Worm (Caenorhabditis elegans) whole organism, L1 larva: ENCODE results near the gene glr-2.

ENCODE experiments used
- C34B4.2 ChIP-seq: sonication (generic microtip); optimal IDR thresholded peaks from 2 replicates; lab custom pipeline; 2017; ENCODE audit warnings: mild to moderate bottlenecking, missing genetic modification characterization, missing compliant biosample characterization
- alr-1 ChIP-seq: fragments of 200-800 bp; sonication (Bioruptor generic); optimal IDR thresholded peaks from 2 replicates; lab custom pipeline; 2018; ENCODE audit warnings: borderline replicate concordance, mild to moderate bottlenecking, missing genetic modification characterization, missing compliant biosample characterization
- blmp-1 ChIP-seq: fragments of 150-350 bp; optimal IDR thresholded peaks from 2 replicates; lab custom pipeline; 2014; ENCODE audit warnings: missing biosample characterization, missing genetic modification characterization
- ceh-88 ChIP-seq: fragments of 200-800 bp; sonication (Bioruptor generic); IDR thresholded peaks from 2 replicates; pipeline ENCODE4 v1.3.6; 2022; ENCODE audit warnings: missing genetic modification characterization, missing compliant biosample characterization
- dpl-1 ChIP-seq, 3 experiments: fragments of 150-350 bp in 2 of 3; sonication (generic microtip) in 1 of 3; optimal IDR thresholded peaks; 2 replicates each; lab custom pipeline; 2014 to 2017; ENCODE audit warnings: missing biosample characterization in 3 of 3, missing genetic modification characterization in 3 of 3, missing genetic modification reagents in 3 of 3
- efl-1 ChIP-seq, 4 experiments: fragments of 150-350 bp; optimal IDR thresholded peaks in 3 of 4; peaks in 1 of 4; 1 replicate in 1 of 4; 2 replicates in 3 of 4; lab custom pipeline; 2014; ENCODE audit warnings: missing biosample characterization in 2 of 4, missing genetic modification characterization in 2 of 4, missing genetic modification reagents in 2 of 4
- efl-3 ChIP-seq: fragments of 200-800 bp; sonication (Bioruptor generic); optimal IDR thresholded peaks from 2 replicates; lab custom pipeline; 2018; ENCODE audit warnings: mild to moderate bottlenecking, missing genetic modification characterization, missing compliant biosample characterization
- egl-13 ChIP-seq: sonication (generic microtip); optimal IDR thresholded peaks from 2 replicates; lab custom pipeline; 2016; ENCODE audit warnings: missing genotype, missing genetic modification reagents, missing genetic modification characterization, missing compliant biosample characterization
- egl-27 ChIP-seq, 2 experiments: fragments of 150-350 bp in 1 of 2; sonication (generic microtip); optimal IDR thresholded peaks; 3 replicates each; lab custom pipeline; 2017 to 2018; ENCODE audit warnings: missing biosample characterization in 2 of 2, missing genetic modification characterization in 2 of 2, missing genetic modification reagents in 2 of 2
- elt-2 ChIP-seq: sonication (generic microtip); optimal IDR thresholded peaks from 2 replicates; lab custom pipeline; 2016; ENCODE audit warnings: missing genetic modification characterization, mild to moderate bottlenecking, inconsistent platforms, missing compliant biosample characterization, missing genetic modification reagents
- elt-3 ChIP-seq, 6 experiments: fragments of 150-350 bp in 1 of 6; sonication (generic microtip); optimal IDR thresholded peaks; 2 replicates each; lab custom pipeline; 2017 to 2018; ENCODE audit warnings: missing biosample characterization in 6 of 6, missing genetic modification characterization in 6 of 6, inconsistent platforms in 1 of 6
- ets-5 ChIP-seq: fragments of 200-800 bp; sonication (Bioruptor generic); IDR thresholded peaks from 2 replicates; pipeline ENCODE4 v1.3.6; 2022; ENCODE audit warnings: missing genetic modification characterization, missing compliant biosample characterization
- fkh-8 ChIP-seq: sonication (generic microtip); optimal IDR thresholded peaks from 2 replicates; lab custom pipeline; 2016; ENCODE audit warnings: mild to moderate bottlenecking, missing genetic modification characterization, missing compliant biosample characterization
- fos-1 ChIP-seq: fragments of 150-350 bp; optimal IDR thresholded peaks from 2 replicates; lab custom pipeline; 2014; ENCODE audit warnings: missing biosample characterization, missing genetic modification characterization
- grh-1 ChIP-seq: fragments of 200-800 bp; sonication (Bioruptor generic); IDR thresholded peaks from 2 replicates; pipeline ENCODE4 v1.3.6; 2022; ENCODE audit warnings: missing genetic modification reagents, missing genetic modification characterization, missing compliant biosample characterization
- hlh-4 ChIP-seq: sonication (generic microtip); optimal IDR thresholded peaks from 2 replicates; lab custom pipeline; 2016; ENCODE audit warnings: mild to moderate bottlenecking, missing genetic modification characterization, missing compliant biosample characterization
- irx-1 ChIP-seq: sonication (generic microtip); optimal IDR thresholded peaks from 2 replicates; lab custom pipeline; 2016; ENCODE audit warnings: missing genetic modification characterization, missing compliant biosample characterization
- jun-1 ChIP-seq: fragments of 150-350 bp; optimal IDR thresholded peaks from 2 replicates; lab custom pipeline; 2014; ENCODE audit warnings: missing biosample characterization, missing genetic modification reagents, missing genetic modification characterization
- lin-14 ChIP-seq: fragments of 200-800 bp; sonication (Bioruptor generic); optimal IDR thresholded peaks from 2 replicates; lab custom pipeline; 2018; ENCODE audit warnings: mild to moderate bottlenecking, missing genetic modification characterization, moderate library complexity, missing compliant biosample characterization
- lin-35 ChIP-seq, 2 experiments: fragments of 150-350 bp; optimal IDR thresholded peaks; 2 replicates each; lab custom pipeline; 2014; ENCODE audit warnings: missing biosample characterization in 2 of 2, missing genetic modification characterization in 2 of 2, missing genetic modification reagents in 2 of 2
- lsy-2 ChIP-seq, 2 experiments: fragments of 150-350 bp; optimal IDR thresholded peaks; 2 replicates each; lab custom pipeline; 2014; ENCODE audit warnings: missing biosample characterization in 2 of 2, missing genetic modification characterization in 2 of 2
- mab-9 ChIP-seq: fragments of 200-800 bp; sonication (Bioruptor generic); IDR thresholded peaks from 2 replicates; pipeline ENCODE4 v1.3.6; 2022; ENCODE audit warnings: missing genetic modification reagents, missing genetic modification characterization, missing compliant biosample characterization
- mep-1 ChIP-seq: fragments of 150-350 bp; optimal IDR thresholded peaks from 2 replicates; lab custom pipeline; 2014; ENCODE audit warnings: missing biosample characterization, missing genetic modification characterization
- nhr-11 ChIP-seq: fragments of 150-350 bp; optimal IDR thresholded peaks from 2 replicates; lab custom pipeline; 2014; ENCODE audit warnings: missing biosample characterization, missing genetic modification characterization
- nhr-19 ChIP-seq: fragments of 200-800 bp; sonication (Bioruptor generic); conservative IDR thresholded peaks from 2 replicates; pipeline ENCODE4 v1.3.6; 2022; ENCODE audit warnings: missing genetic modification characterization, missing compliant biosample characterization
- nhr-20 ChIP-seq: sonication (generic microtip); optimal IDR thresholded peaks from 2 replicates; lab custom pipeline; 2016; ENCODE audit warnings: mild to moderate bottlenecking, missing genetic modification characterization, missing compliant biosample characterization
- nhr-47 ChIP-seq: sonication (generic microtip); optimal IDR thresholded peaks from 2 replicates; lab custom pipeline; 2016; ENCODE audit warnings: mild to moderate bottlenecking, missing genetic modification characterization, moderate library complexity, missing compliant biosample characterization
- nhr-71 ChIP-seq: sonication (generic microtip); optimal IDR thresholded peaks from 2 replicates; lab custom pipeline; 2016; ENCODE audit warnings: mild to moderate bottlenecking, missing genetic modification characterization, moderate library complexity, missing compliant biosample characterization
- nhr-77 ChIP-seq: fragments of 150-350 bp; optimal IDR thresholded peaks from 2 replicates; lab custom pipeline; 2014; ENCODE audit warnings: missing biosample characterization, missing genetic modification characterization
- nhr-84 ChIP-seq: sonication (generic microtip); optimal IDR thresholded peaks from 2 replicates; lab custom pipeline; 2017; ENCODE audit warnings: missing biosample characterization, missing genetic modification characterization
- nhr-85 ChIP-seq: sonication (generic microtip); peaks from one replicate; lab custom pipeline; 2016; ENCODE audit warnings: missing genetic modification characterization, inconsistent platforms, missing compliant biosample characterization
- nhr-90 ChIP-seq: sonication (generic microtip); optimal IDR thresholded peaks from 2 replicates; lab custom pipeline; 2016; ENCODE audit warnings: mild to moderate bottlenecking, missing genetic modification characterization, missing compliant biosample characterization; ENCODE audit not compliant: poor library complexity
- pag-3 ChIP-seq: sonication (generic microtip); optimal IDR thresholded peaks from 2 replicates; lab custom pipeline; 2017; ENCODE audit warnings: missing genetic modification characterization, mild to moderate bottlenecking, missing compliant biosample characterization, antibody characterized with exemption, borderline replicate concordance; ENCODE audit not compliant: insufficient read depth
- pax-3 ChIP-seq: fragments of 200-800 bp; sonication (Bioruptor generic); optimal IDR thresholded peaks from 2 replicates; lab custom pipeline; 2018; ENCODE audit warnings: mild to moderate bottlenecking, missing genetic modification characterization, moderate library complexity, missing compliant biosample characterization
- pqm-1 ChIP-seq: sonication (generic microtip); optimal IDR thresholded peaks from 3 replicates; lab custom pipeline; 2017; ENCODE audit warnings: missing biosample characterization, missing genetic modification characterization
- snpc-4 ChIP-seq: fragments of 150-350 bp; optimal IDR thresholded peaks from 2 replicates; lab custom pipeline; 2014; ENCODE audit warnings: missing biosample characterization, missing genetic modification characterization
- snu-23 ChIP-seq: sonication (generic microtip); optimal IDR thresholded peaks from 2 replicates; lab custom pipeline; 2016; ENCODE audit warnings: missing genetic modification characterization, missing compliant biosample characterization
- sox-4 ChIP-seq: sonication (generic microtip); optimal IDR thresholded peaks from 2 replicates; lab custom pipeline; 2016; ENCODE audit warnings: missing genetic modification characterization, missing compliant biosample characterization
- sptf-1 ChIP-seq: fragments of 150-350 bp; optimal IDR thresholded peaks from 2 replicates; lab custom pipeline; 2014; ENCODE audit warnings: missing biosample characterization, missing genetic modification characterization
- swsn-7 ChIP-seq: sonication (generic microtip); optimal IDR thresholded peaks from 2 replicates; lab custom pipeline; 2016; ENCODE audit warnings: missing genetic modification characterization, missing compliant biosample characterization
- tbx-2 ChIP-seq: sonication (generic microtip); optimal IDR thresholded peaks from 2 replicates; lab custom pipeline; 2016; ENCODE audit warnings: missing genetic modification characterization, missing compliant biosample characterization
- tlp-1 ChIP-seq: fragments of 150-350 bp; optimal IDR thresholded peaks from 2 replicates; lab custom pipeline; 2014; ENCODE audit warnings: missing biosample characterization, missing genetic modification characterization
- unc-130 ChIP-seq: fragments of 150-350 bp; optimal IDR thresholded peaks from 2 replicates; lab custom pipeline; 2017; ENCODE audit warnings: missing biosample characterization, missing genetic modification characterization, inconsistent platforms
- unc-30 ChIP-seq: sonication (generic microtip); optimal IDR thresholded peaks from 2 replicates; lab custom pipeline; 2017; ENCODE audit warnings: missing biosample characterization, missing genetic modification characterization
- unc-62 ChIP-seq: fragments of 150-350 bp; optimal IDR thresholded peaks from 2 replicates; lab custom pipeline; 2014; ENCODE audit warnings: missing biosample characterization, missing genetic modification reagents, missing genetic modification characterization
- xbp-1 ChIP-seq: sonication (generic microtip); optimal IDR thresholded peaks from 2 replicates; lab custom pipeline; 2016; ENCODE audit warnings: missing genetic modification characterization, missing compliant biosample characterization
- zag-1 ChIP-seq: fragments of 150-350 bp; optimal IDR thresholded peaks from 2 replicates; lab custom pipeline; 2014; ENCODE audit warnings: missing biosample characterization, missing genetic modification characterization
- ztf-11 ChIP-seq, 2 experiments: sonication (generic microtip); optimal IDR thresholded peaks; 2 replicates each; lab custom pipeline; 2016 to 2017; ENCODE audit warnings: missing genetic modification characterization in 2 of 2, missing biosample characterization in 1 of 2, missing compliant biosample characterization in 1 of 2

glr-2 gene

DNA sequence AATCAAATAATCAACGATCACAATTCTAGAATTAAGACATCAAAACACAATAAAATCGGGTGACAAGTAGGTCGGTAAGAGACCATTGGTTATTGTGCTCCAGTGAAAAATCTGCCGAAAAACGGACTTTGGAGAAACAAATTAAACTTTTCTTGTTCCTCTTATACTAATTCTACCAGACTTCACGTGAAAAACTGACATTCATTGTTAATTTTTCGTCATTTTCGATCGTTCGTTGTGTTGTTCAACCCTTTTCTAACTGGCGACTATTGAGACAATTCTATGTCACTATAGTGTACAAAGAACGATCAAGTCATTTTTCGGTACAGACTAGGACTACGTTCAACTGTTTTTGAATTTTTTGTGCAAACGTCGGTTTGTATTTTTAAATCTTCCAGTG lies 24.3 kb downstream of the glr-2 start:
- TF ChIP-seq mep-1 (tag; lab: Kevin White, UChicago): peak; percentile 12
- TF ChIP-seq egl-13: no peak
- no peak for TF ChIP-seq snpc-4 (tag; lab: Kevin White, UChicago)
- TF ChIP-seq nhr-47 (tag; lab: Kevin White, UChicago): peak; percentile 23
- peak; percentile 71 for TF ChIP-seq nhr-20 (tag; lab: Kevin White, UChicago)
- no peak for TF ChIP-seq fkh-8 (tag; lab: Kevin White, UChicago)
- no peak for TF ChIP-seq pag-3 (tag; lab: Kevin White, UChicago)
- peak in 2 of 6 experiments; percentile 29 to 52 for TF ChIP-seq elt-3 (tag; optimal IDR thresholded peaks at IDR 0.05; lab: Kevin White, UChicago)
- TF ChIP-seq nhr-19 (GFP tag; lab: Robert Waterston, UW): peak; percentile 98
- peak; percentile 58 for TF ChIP-seq nhr-90 (tag; lab: Kevin White, UChicago)
- TF ChIP-seq tlp-1 (tag; lab: Kevin White, UChicago): no peak
- peak; percentile 7 for TF ChIP-seq swsn-7 (tag; lab: Kevin White, UChicago)
- no peak for TF ChIP-seq efl-3 (GFP tag; lab: Kevin White, UChicago)
- peak; percentile 18 for TF ChIP-seq nhr-77
- TF ChIP-seq lin-14: peak; percentile 48
- TF ChIP-seq grh-1 (GFP tag; lab: Robert Waterston, UW): 0 out of 2 replicates have a peak, but pooled peaks have one; percentile 6
- peak; percentile 5 to 36 for TF ChIP-seq lsy-2 (tag; optimal IDR thresholded peaks at IDR 0.05; lab: Kevin White, UChicago)
- TF ChIP-seq nhr-84 (tag; lab: Kevin White, UChicago): no peak
- no peak for TF ChIP-seq zag-1 (tag; lab: Kevin White, UChicago)
- peak; percentile 30 for TF ChIP-seq xbp-1 (tag; lab: Kevin White, UChicago)
- no peak for TF ChIP-seq pax-3 (tag; lab: Kevin White, UChicago)
- no peak for TF ChIP-seq fos-1 (tag; lab: Kevin White, UChicago)
- no peak for TF ChIP-seq alr-1 (tag; lab: Kevin White, UChicago)
- TF ChIP-seq lin-35 (GFP tag; optimal IDR thresholded peaks at IDR 0.05; lab: Kevin White, UChicago): peak in 1 of 2 experiments; percentile 73
- TF ChIP-seq pqm-1 (tag; lab: Kevin White, UChicago): no peak
- no peak for TF ChIP-seq jun-1 (tag; lab: Kevin White, UChicago)
- no peak for TF ChIP-seq unc-130 (tag; lab: Kevin White, UChicago)
- peak; percentile 19 for TF ChIP-seq tbx-2 (tag; lab: Kevin White, UChicago)
- TF ChIP-seq efl-1 (optimal IDR thresholded peaks at IDR 0.05; lab: Kevin White, UChicago): peak in 1 of 2 experiments; percentile 11
- TF ChIP-seq efl-1 (GFP tag; optimal IDR thresholded peaks at IDR 0.05 in 1 of 2; lab: Kevin White, UChicago): peak in 1 of 2 experiments; percentile 93
- TF ChIP-seq nhr-85 (tag; lab: Kevin White, UChicago): peak; percentile 91
- TF ChIP-seq mab-9 (GFP tag; lab: Robert Waterston, UW): no peak
- peak; percentile 64 for TF ChIP-seq elt-2 (tag; lab: Kevin White, UChicago)
- no peak for TF ChIP-seq sptf-1 (tag; lab: Kevin White, UChicago)
- TF ChIP-seq snu-23 (GFP tag; lab: Kevin White, UChicago): peak; percentile 52
- TF ChIP-seq blmp-1 (tag; lab: Kevin White, UChicago): peak; percentile 41
- TF ChIP-seq nhr-71: peak; percentile 66

DNA sequence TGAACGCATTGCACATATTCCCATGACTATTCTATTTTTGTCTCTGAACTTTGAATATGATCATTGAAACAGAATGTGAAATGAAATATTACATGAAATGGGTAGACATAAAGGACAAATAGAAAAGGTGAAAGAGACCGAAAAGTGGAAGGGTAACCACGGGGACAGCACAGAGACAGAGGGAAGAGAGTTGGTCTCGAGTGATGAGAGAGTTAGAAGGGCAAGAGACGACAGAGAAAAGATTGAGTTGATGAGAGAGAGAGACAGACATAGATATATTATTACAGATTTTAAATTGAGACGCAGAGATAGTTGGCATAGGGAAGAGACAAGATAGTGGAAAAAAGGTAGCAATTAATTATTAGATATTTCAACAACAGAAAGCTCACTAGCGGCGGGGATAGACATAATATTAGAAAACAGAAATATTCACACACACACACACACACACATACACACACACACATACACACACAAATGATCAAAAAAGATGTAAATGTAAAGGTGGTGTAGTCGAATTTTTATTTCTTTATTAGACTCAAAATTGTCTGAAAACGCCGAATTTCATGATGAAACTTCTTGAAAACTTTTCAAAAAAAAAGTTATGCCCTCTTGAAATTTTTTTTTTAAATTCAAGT lies 28.0 kb downstream of the glr-2 start:
- TF ChIP-seq nhr-20 (tag; lab: Kevin White, UChicago): peak; percentile 88
- TF ChIP-seq nhr-11 (tag; lab: Kevin White, UChicago): peak; percentile 55
- no peak for TF ChIP-seq pag-3 (tag; lab: Kevin White, UChicago)
- TF ChIP-seq fkh-8 (tag; lab: Kevin White, UChicago): peak; percentile 86
- TF ChIP-seq dpl-1 (GFP tag; optimal IDR thresholded peaks at IDR 0.05; lab: Kevin White, UChicago): peak; percentile 13 to 61 (median 29)
- no peak for TF ChIP-seq unc-30 (tag; lab: Kevin White, UChicago)
- peak in 3 of 6 experiments; percentile 12 to 40 (median 14) for TF ChIP-seq elt-3 (tag; optimal IDR thresholded peaks at IDR 0.05; lab: Kevin White, UChicago)
- no peak for TF ChIP-seq ztf-11 (tag; optimal IDR thresholded peaks at IDR 0.05; lab: Kevin White, UChicago)
- TF ChIP-seq nhr-77: peak; percentile 74
- no peak for TF ChIP-seq efl-3 (GFP tag; lab: Kevin White, UChicago)
- TF ChIP-seq nhr-84 (tag; lab: Kevin White, UChicago): no peak
- TF ChIP-seq unc-62 (GFP tag; lab: Kevin White, UChicago): no peak
- TF ChIP-seq unc-130 (tag; lab: Kevin White, UChicago): no peak
- TF ChIP-seq hlh-4: no peak
- no peak for TF ChIP-seq C34B4.2 (tag; lab: Kevin White, UChicago)
- TF ChIP-seq sox-4: peak; percentile 43
- TF ChIP-seq irx-1 (tag; lab: Kevin White, UChicago): peak; percentile 12
- TF ChIP-seq egl-27 (tag; optimal IDR thresholded peaks at IDR 0.05; lab: Kevin White, UChicago): peak; percentile 72 to 78
- TF ChIP-seq mab-9 (GFP tag; lab: Robert Waterston, UW): no peak
- TF ChIP-seq ets-5 (GFP tag; lab: Robert Waterston, UW): no peak
- peak; percentile 74 for TF ChIP-seq swsn-7 (tag; lab: Kevin White, UChicago)
- no peak for TF ChIP-seq ceh-88 (GFP tag; lab: Robert Waterston, UW)
- TF ChIP-seq snu-23 (GFP tag; lab: Kevin White, UChicago): peak; percentile 88
